Fruit fly (Drosophila melanogaster) ovary, adult (tissue): ENCODE measurements around the gene CG33288.

ENCODE experiments used
- CG17801 ChIP-seq: fragments of 200-800 bp; optimal IDR thresholded peaks from 2 replicates; lab custom pipeline; 2019; ENCODE audit warnings: missing biosample characterization, mild to moderate bottlenecking, missing genetic modification characterization, moderate library complexity; ENCODE audit not compliant: partially characterized antibody

Gene CG33288

DNA sequence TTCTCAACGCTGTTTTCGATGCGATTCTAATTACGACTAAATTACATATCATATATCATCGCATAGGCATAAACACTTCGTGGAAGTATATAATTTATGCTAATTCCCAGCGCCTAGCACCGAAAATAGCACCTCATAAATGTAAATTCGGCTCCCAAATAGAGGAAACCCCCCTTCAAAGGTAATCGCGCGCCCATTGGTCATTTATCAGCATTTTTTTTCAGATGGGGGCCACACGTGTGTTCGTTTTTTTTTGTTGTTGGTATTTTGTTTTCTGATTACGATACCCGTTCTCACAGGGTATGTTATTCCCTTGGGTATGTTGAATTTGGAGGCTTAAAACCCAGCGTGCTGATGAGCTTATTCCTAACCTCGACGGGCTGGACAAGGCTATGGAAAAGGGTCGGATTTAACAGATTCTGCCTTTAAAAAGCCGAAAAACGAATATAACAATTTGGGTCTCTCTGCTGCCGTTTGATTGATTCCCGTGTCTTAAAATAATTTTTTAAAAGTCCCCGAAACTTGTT is 10.6 kb upstream of the CG33288 start:
- TF ChIP-seq CG17801 (GFP tag; lab: Kevin White, UChicago) = no peak

DNA sequence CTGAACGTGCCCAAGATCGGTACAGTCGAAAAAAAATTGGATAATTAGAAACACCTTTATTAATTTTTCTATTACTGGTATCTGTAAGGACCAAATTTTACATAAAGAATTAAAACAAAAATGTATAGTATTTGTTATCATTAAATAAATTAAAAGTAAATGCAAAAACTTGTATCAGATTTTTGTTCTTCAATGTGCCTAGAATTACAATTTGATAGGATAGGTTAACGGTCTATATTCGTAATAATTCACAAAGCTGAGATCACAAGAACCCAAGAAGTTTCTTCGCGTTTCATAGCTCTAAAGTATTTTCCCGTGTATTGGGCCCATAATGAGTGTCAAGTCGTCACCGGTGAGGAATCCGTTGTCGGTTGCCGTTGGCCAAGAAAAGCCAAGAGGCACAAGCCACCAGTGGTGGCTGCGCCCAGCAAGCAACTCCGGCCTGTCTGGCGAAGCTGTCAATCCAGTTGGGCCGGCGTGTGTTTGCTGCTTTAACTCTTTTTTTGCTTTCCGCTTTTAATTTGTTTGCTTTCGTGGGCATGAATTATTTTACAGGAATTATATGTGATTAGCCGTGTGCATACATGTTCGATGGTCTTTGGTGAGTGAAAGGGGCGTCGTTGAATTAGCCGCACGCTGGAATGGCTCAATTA is 9.6 kb upstream of the CG33288 start:
- no peak for TF ChIP-seq CG17801 (GFP tag; lab: Kevin White, UChicago)

DNA sequence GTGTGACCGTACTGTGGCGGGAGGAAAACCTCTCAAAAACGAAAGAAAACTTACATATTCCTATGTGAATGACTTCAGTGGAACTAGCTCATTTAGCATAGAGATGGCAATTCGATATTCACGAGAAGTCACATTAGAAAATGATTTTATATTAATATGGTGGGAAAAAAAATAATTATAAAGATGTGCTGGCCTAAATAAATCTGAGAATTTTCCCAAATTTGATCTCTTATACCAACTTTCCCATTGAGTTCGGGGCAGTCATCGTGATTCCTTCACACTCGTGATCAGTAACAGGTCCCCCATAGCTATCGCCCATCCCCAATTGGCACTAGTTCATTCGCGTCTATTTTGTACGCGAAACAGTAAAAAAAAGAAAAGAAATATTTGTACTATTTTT is 5.5 kb downstream of the CG33288 start, which contains the start of the genes barc and Aef1:
TSS of gene barc (minus strand) at position 37 of the 400 bp plus-strand sequence.
TSS of gene Aef1 (plus strand) at position 325 of the 400 bp plus-strand sequence.
- TF ChIP-seq CG17801 (GFP tag; lab: Kevin White, UChicago) = peak; percentile 31

DNA sequence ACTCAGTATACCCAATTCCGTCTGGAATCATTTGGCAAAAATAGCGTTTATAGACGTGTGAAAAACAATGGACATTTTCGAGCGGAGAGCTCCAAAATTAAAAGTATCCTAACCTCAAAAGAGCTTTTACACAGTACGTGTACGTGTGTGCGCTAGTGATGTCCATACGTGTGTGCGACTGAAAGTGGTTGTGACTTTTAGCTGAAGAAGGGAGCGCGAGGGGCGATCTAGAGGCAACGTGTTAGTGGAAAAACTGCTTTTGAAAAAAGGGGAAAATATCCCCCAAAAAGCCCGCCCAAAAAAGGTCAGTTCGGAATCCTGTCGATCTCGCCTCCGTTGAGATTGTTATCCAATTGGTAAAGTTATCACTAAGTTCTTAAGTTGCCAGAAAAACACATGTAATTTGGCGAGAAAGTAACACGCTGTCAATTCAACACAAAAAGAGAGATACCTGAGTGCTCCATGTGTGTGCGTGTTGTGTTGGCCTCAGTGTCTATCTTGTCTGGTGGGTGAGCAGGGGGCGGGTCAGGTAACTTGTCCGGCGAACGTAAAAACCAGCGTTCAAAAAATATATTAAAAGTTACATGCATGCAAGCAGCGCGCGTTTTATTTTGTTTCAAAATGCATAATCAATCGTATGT is 6.3 kb downstream of the CG33288 start:
- no peak for TF ChIP-seq CG17801 (GFP tag; lab: Kevin White, UChicago)

DNA sequence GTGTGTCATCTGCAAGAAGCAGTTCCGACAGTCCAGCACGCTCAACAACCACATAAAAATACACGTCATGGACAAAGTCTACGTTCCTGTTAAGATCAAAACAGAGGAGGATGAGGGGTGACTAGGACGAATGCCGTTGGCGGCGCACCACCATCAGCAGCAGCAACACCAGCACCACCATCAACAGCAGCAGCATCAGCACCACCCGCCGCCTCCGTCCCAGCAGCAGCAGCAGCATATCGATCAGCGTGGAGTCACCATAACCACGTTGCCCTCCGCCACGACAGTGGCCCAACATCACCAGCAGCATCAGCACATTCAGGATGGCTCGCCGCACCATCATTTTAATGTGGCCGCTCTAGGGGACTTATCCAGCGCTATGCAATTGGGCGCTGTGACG is 8.5 kb downstream of the CG33288 start:
- no peak for TF ChIP-seq CG17801 (GFP tag; lab: Kevin White, UChicago)

DNA sequence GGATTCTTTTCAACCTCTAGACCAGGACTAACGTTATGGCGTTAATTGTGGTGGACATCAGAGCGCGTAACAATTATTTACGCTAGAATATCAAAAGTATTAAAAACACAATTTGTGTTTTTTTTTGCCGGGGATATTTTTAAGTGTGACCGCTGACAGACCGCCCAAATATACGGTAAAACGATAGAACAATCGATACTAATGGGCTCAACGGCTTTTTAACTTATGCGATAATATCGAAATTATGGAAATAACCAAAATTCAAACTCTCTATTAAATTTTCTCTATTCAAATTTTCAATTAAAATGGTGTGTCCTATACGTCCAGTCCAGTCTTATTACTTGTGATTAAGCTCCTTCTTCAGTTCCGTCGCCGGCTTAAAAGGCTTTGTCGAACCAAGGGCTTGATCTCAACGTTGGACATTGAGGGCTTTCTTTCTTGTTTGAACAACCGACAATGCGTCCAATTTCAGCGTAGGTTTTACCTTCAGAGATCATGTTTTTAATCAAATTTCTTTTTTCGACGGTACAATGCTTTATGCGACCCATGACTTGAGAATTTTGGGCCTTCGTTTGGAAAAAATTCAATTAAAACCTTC is 13.7 kb downstream of the CG33288 start, which contains the start of gene CG5664:
TSS of gene CG5664 (minus strand) at position 148 of the 598 bp plus-strand sequence.
- TF ChIP-seq CG17801 (GFP tag; lab: Kevin White, UChicago) = no peak

DNA sequence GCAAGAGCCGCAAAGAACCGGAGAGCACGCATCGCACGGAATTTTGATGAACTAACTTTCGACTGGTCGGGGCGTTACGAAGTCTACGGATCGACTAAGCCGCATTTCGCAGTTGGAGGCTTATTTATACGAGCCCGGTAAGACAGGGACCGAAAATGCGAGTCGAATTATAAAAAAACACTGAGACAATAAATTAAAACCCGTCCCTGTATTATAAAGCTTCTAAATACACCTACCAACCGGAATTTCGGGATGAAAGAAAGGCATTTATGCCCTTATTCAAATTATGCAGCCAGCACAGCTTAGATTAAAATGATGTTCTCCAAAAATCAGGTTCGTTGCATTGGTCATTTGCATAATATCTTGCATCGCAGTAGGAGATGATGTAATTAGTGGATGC is 17.1 kb downstream of the CG33288 start, which contains the start of gene Alp1:
TSS of gene Alp1 (minus strand) at position 101 of the 400 bp plus-strand sequence.
- no peak for TF ChIP-seq CG17801 (GFP tag; lab: Kevin White, UChicago)

DNA sequence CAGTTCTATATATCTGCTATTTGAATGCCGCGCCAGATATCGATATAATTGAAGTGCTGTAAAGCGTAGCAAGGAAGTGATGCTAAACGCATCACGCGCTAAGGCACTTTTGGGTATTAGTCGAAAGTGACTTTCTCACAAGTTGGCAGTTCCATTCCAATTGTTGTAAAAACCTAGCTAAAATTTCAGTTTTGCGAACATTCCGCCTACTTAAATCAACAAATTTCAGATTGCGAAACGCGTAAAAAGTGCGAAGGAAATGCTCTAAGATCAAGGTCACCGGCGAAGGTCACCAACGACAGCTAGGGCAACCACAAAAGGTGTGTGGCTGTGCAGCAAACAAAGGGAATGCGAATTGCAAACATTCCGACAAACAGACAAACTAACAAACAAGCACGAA is 18.1 kb downstream of the CG33288 start, which contains the start of gene Syx7:
TSS of gene Syx7 (plus strand) at position 131 of the 400 bp plus-strand sequence.
- peak; percentile 39 for TF ChIP-seq CG17801 (GFP tag; lab: Kevin White, UChicago)

DNA sequence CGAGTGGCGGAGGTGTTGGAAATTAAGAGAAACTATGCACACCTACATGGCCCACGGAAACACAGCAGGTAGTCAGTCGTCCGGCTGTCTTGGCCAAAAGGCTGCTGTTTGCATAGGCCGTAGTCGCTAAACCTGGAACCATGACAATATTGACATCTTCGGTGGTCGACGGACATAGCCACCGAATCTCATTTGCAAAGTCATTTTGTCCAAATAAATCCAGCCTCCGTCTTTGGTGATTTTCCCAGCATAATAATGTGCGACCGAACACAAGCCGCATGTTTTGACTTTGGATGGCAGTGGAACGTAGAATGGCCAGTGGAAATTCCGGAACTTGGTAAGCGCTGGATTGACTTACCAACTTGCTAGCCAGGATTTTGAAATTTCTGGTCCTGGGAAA is 21.7 kb downstream of the CG33288 start:
- TF ChIP-seq CG17801 (GFP tag; lab: Kevin White, UChicago) = no peak

DNA sequence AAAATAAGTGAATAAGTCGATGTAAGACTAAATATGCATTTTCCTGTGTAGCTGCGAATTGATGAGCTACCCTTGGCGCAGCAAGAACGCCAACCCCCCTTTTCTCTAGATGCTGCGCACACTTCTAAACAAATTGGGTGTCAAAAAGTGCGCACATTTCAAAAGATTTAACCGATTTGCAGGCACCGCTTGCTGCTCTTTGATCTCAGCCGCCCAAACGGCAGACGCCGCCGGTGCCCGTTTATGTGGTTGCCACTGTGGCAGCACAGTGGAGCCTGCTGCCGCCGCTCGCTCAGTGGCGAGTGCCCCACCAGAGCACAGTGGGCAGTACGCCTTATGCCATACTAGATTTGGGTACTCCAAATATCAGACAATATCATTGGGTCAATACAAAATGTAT is 22.9 kb downstream of the CG33288 start:
- no peak for TF ChIP-seq CG17801 (GFP tag; lab: Kevin White, UChicago)

DNA sequence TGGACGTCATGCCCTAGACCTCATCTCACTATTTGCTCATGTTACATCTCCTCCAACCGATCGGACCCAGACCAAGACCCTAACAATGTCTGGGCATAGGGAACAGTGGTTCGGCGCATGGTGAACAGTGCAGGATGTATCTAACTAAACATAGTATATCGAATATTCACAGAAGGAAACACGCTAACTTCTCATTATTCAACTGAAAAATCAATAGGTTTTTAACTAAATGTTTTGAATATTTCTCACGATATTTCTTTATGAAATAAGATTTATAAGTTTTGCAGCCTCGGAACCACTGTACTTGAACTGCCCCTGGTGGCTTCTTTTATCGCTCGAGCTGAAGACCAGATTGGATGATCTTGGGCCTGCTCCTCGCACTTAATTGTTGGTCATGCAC is 26.0 kb downstream of the CG33288 start:
- TF ChIP-seq CG17801 (GFP tag; lab: Kevin White, UChicago) = no peak

DNA sequence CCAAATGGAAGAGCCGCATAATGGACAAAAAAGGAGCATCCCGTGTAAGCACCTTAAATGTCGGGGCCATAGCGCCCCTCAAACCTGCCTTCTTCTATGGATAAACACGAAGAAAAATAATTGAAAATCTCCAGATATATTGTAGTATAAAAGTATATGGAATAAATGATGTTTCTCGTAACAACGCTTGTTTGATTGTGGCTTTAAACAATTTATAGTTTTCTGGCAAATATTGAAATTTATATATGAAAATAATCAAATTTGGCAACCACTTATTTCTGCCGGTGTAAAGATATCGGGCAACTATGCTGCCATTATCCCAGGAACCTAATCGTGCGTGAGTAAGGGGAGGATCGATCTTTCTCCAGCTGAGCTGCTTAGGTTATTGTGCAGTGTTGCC is 27.6 kb downstream of the CG33288 start:
- no peak for TF ChIP-seq CG17801 (GFP tag; lab: Kevin White, UChicago)

DNA sequence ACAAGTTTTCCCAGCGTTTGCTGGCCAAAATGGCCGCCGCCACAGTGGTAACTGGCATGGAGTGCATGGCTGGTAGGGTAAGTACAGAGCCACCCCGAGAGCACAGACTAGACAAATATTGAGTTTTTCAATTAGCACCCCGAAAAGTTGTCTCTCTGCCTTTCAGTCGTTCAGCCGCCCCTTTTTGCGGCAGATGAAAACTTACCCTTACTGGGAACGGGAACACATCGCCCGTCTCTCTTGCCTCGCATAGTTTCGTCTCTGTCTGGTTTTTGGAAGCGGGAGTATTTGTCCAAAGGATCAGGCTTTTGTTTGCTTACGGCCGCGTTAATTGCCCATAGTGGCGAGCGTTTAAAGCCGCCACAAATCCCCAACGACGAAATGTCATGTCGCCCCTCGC is 31.1 kb downstream of the CG33288 start:
- TF ChIP-seq CG17801 (GFP tag; lab: Kevin White, UChicago) = no peak

DNA sequence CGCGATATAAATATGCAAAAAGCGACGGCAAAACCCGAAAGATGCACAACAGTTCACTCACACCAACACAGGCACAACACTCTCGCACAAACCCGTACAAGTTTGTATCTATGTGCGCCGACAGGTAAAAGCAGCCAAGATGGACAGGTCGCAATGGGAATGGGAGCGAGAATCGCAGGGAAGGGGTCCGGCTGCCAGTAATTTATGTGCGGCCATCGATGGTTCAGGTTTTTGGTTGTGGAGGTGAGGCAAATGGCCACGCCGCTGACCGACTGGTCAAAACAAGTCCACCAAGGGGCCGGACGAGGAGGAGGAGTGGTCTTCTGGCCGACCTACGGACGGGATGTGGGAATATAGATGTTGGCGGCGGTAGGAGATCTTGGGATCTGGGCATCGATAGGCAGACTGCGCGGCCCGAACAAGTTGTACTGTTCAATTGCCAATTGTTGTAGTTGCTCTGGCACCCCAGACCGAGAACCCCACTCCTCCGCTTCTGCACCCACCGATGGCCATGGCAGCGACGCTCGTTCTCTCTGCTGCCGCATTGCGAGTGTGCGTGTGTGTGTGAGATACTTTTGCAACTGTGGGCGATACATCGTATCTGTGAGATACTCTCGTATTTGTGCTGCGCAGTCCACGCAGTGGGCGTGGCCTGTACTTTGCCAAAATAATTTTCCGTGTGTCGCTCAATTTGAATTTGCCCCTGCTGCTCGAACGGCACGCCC is 32.7 kb downstream of the CG33288 start:
- no peak for TF ChIP-seq CG17801 (GFP tag; lab: Kevin White, UChicago)

DNA sequence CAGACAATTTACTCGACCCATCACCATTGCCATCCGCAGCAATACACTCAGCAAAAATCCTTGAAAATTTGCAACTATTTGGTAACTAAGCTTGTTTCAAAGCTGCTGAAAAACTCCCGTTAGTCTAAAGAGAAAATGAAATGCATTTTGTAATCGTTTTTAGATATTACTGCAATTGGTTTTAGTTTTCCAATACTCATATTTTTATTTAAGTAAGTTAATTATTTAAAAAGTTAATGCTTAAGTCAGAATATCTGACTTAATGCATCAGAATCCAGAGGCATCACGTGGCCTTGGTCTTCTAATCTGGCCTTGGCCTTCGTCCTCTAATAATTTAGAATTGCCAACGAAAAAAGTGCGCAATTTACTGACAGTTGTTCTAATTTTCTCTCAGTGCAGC is 35.3 kb downstream of the CG33288 start:
- TF ChIP-seq CG17801 (GFP tag; lab: Kevin White, UChicago) = no peak
